Worm (Caenorhabditis elegans) whole organism, L3 larva: ENCODE data around the gene C44C10.11.
A peak's percentile ranks its signal among the peaks of the same experiment; 100 is the strongest.

Experiments used
- ZK546.5 ChIP-seq: sonication (generic microtip); optimal IDR thresholded peaks from 2 replicates; lab custom pipeline; 2017; ENCODE audit warnings: missing biosample characterization, missing genetic modification characterization
- ama-1 ChIP-seq: fragments of 150-350 bp; optimal IDR thresholded peaks from 2 replicates; lab custom pipeline; 2018
- ceh-9 ChIP-seq: sonication (generic microtip); optimal IDR thresholded peaks from 2 replicates; lab custom pipeline; 2018; ENCODE audit warnings: missing biosample characterization, missing genetic modification characterization
- daf-12 ChIP-seq: fragments of 150-350 bp; optimal IDR thresholded peaks from 2 replicates; lab custom pipeline; 2014; ENCODE audit warnings: missing biosample characterization, missing genetic modification reagents, missing genetic modification characterization
- egl-27 ChIP-seq: sonication (generic microtip); optimal IDR thresholded peaks from 4 replicates; lab custom pipeline; 2017; ENCODE audit warnings: missing biosample characterization, missing genetic modification reagents, missing genetic modification characterization
- egl-5 ChIP-seq: fragments of 150-350 bp; optimal IDR thresholded peaks from 2 replicates; lab custom pipeline; 2017; ENCODE audit warnings: missing biosample characterization, missing genetic modification reagents, missing genetic modification characterization, inconsistent platforms
- elt-1 ChIP-seq: fragments of 150-350 bp; optimal IDR thresholded peaks from 2 replicates; lab custom pipeline; 2014; ENCODE audit warnings: missing biosample characterization, missing genetic modification characterization
- elt-2 ChIP-seq: sonication (generic microtip); optimal IDR thresholded peaks from 2 replicates; lab custom pipeline; 2016; ENCODE audit warnings: missing genetic modification reagents, mild to moderate bottlenecking, missing genetic modification characterization, missing compliant biosample characterization
- elt-3 ChIP-seq, 3 experiments: fragments of 150-350 bp in 1 of 3; sonication (generic microtip) in 2 of 3; optimal IDR thresholded peaks; 2 replicates in 2 of 3; 4 replicates in 1 of 3; lab custom pipeline; 2014 to 2017; ENCODE audit warnings: missing biosample characterization in 3 of 3, missing genetic modification characterization in 3 of 3
- fkh-10 ChIP-seq: sonication (generic microtip); optimal IDR thresholded peaks from 2 replicates; lab custom pipeline; 2017; ENCODE audit warnings: missing biosample characterization, missing genetic modification reagents, missing genetic modification characterization
- fkh-2 ChIP-seq: fragments of 150-350 bp; optimal IDR thresholded peaks from 2 replicates; lab custom pipeline; 2014; ENCODE audit warnings: missing biosample characterization, missing genetic modification reagents, missing genetic modification characterization
- fos-1 ChIP-seq: fragments of 150-350 bp; optimal IDR thresholded peaks from 2 replicates; lab custom pipeline; 2014; ENCODE audit warnings: missing biosample characterization, missing genetic modification characterization
- jun-1 ChIP-seq: fragments of 150-350 bp; optimal IDR thresholded peaks from 2 replicates; lab custom pipeline; 2014; ENCODE audit warnings: missing biosample characterization, missing genetic modification reagents, missing genetic modification characterization
- lin-15B ChIP-seq: fragments of 150-350 bp; optimal IDR thresholded peaks from 2 replicates; lab custom pipeline; 2014; ENCODE audit warnings: missing biosample characterization, missing genetic modification characterization
- lin-39 ChIP-seq: fragments of 150-350 bp; optimal IDR thresholded peaks from 2 replicates; lab custom pipeline; 2018; ENCODE audit warnings: missing biosample characterization, missing genetic modification reagents, missing genetic modification characterization
- lsy-12 ChIP-seq: sonication (generic microtip); optimal IDR thresholded peaks from 2 replicates; lab custom pipeline; 2016; ENCODE audit warnings: mild to moderate bottlenecking, missing genetic modification characterization, missing compliant biosample characterization
- mdl-1 ChIP-seq: fragments of 150-350 bp; optimal IDR thresholded peaks from 2 replicates; lab custom pipeline; 2014; ENCODE audit warnings: missing biosample characterization, missing genetic modification characterization
- mml-1 ChIP-seq: fragments of 150-350 bp; sonication (generic microtip); optimal IDR thresholded peaks from 3 replicates; lab custom pipeline; 2014; ENCODE audit warnings: missing biosample characterization, missing genetic modification characterization
- nfya-1 ChIP-seq: sonication (generic microtip); optimal IDR thresholded peaks from 2 replicates; lab custom pipeline; 2017; ENCODE audit warnings: missing genetic modification characterization, mild to moderate bottlenecking, missing compliant biosample characterization, antibody characterized with exemption, moderate library complexity; ENCODE audit not compliant: insufficient read depth
- nhr-12 ChIP-seq: fragments of 150-350 bp; optimal IDR thresholded peaks from 2 replicates; lab custom pipeline; 2014; ENCODE audit warnings: missing biosample characterization, missing genetic modification characterization
- nhr-23 ChIP-seq: fragments of 150-350 bp; optimal IDR thresholded peaks from 2 replicates; lab custom pipeline; 2014; ENCODE audit warnings: missing biosample characterization, missing genetic modification reagents, missing genetic modification characterization
- nhr-25 ChIP-seq: sonication (generic microtip); optimal IDR thresholded peaks from 2 replicates; lab custom pipeline; 2017; ENCODE audit warnings: missing biosample characterization, missing genetic modification characterization
- nhr-28 ChIP-seq: fragments of 150-350 bp; optimal IDR thresholded peaks from 2 replicates; lab custom pipeline; 2014; ENCODE audit warnings: missing biosample characterization, missing genetic modification characterization
- nhr-43 ChIP-seq: sonication (generic microtip); optimal IDR thresholded peaks from 2 replicates; lab custom pipeline; 2016; ENCODE audit warnings: mild to moderate bottlenecking, missing genetic modification characterization, missing compliant biosample characterization; ENCODE audit not compliant: poor library complexity, severe bottlenecking
- nhr-76 ChIP-seq: fragments of 150-350 bp; sonication (generic microtip); optimal IDR thresholded peaks from 5 replicates; lab custom pipeline; 2014; ENCODE audit warnings: missing biosample characterization, missing genetic modification characterization
- nhr-77 ChIP-seq: fragments of 150-350 bp; optimal IDR thresholded peaks from 2 replicates; lab custom pipeline; 2014; ENCODE audit warnings: missing biosample characterization, missing genetic modification characterization
- pha-4 ChIP-seq: fragments of 150-350 bp; optimal IDR thresholded peaks from 2 replicates; lab custom pipeline; 2014; ENCODE audit warnings: missing biosample characterization, missing genetic modification reagents, missing genetic modification characterization
- pqm-1 ChIP-seq: fragments of 150-350 bp; optimal IDR thresholded peaks from 2 replicates; lab custom pipeline; 2017; ENCODE audit warnings: missing biosample characterization, missing genetic modification characterization, inconsistent platforms
- sea-2 ChIP-seq: fragments of 150-350 bp; sonication (generic microtip); optimal IDR thresholded peaks from 4 replicates; lab custom pipeline; 2014; ENCODE audit warnings: missing biosample characterization, missing genetic modification reagents, missing genetic modification characterization
- skn-1 ChIP-seq: fragments of 150-350 bp; optimal IDR thresholded peaks from 2 replicates; lab custom pipeline; 2014; ENCODE audit warnings: missing biosample characterization, missing genetic modification characterization
- snpc-4 ChIP-seq: fragments of 150-350 bp; optimal IDR thresholded peaks from 2 replicates; lab custom pipeline; 2014; ENCODE audit warnings: missing biosample characterization, missing genetic modification characterization
- unc-39 ChIP-seq: sonication (generic microtip); optimal IDR thresholded peaks from 4 replicates; lab custom pipeline; 2017; ENCODE audit warnings: missing biosample characterization, missing genetic modification characterization
- zag-1 ChIP-seq: fragments of 150-350 bp; optimal IDR thresholded peaks from 2 replicates; lab custom pipeline; 2014; ENCODE audit warnings: missing biosample characterization, missing genetic modification characterization
- ztf-11 ChIP-seq: fragments of 150-350 bp; optimal IDR thresholded peaks from 2 replicates; lab custom pipeline; 2014; ENCODE audit warnings: missing biosample characterization, missing genetic modification characterization

The C44C10.11 gene

ce11 chrX:11726450-11726849, 16.3 kb upstream of the C44C10.11 start:
- TF ChIP-seq nhr-28 (tag; lab: Kevin White, UChicago): no peak
- TF ChIP-seq ZK546.5 (tag; lab: Kevin White, UChicago): no peak
- no peak for TF ChIP-seq lin-15B (tag; lab: Kevin White, UChicago)
- no peak for TF ChIP-seq nhr-12 (tag; lab: Kevin White, UChicago)
- no peak for TF ChIP-seq fkh-10 (GFP tag; lab: Kevin White, UChicago)
- no peak for TF ChIP-seq sea-2 (GFP tag; lab: Kevin White, UChicago)
- no peak for TF ChIP-seq lin-39 (tag; lab: Kevin White, UChicago)
- TF ChIP-seq nhr-77 (tag; lab: Kevin White, UChicago): no peak
- peak in 1 of 3 experiments; percentile 53 for TF ChIP-seq elt-3 (tag; optimal IDR thresholded peaks at IDR 0.05; lab: Kevin White, UChicago)
- TF ChIP-seq elt-1 (tag; lab: Kevin White, UChicago): peak; percentile 89
- no peak for TF ChIP-seq unc-39 (tag; lab: Kevin White, UChicago)
- TF ChIP-seq pha-4 (tag; lab: Kevin White, UChicago): no peak
- no peak for TF ChIP-seq ama-1 (lab: Kevin White, UChicago)
- TF ChIP-seq daf-12: no peak
- TF ChIP-seq skn-1 (tag; lab: Kevin White, UChicago): no peak
- no peak for TF ChIP-seq egl-27
- no peak for TF ChIP-seq jun-1 (tag; lab: Kevin White, UChicago)
- no peak for TF ChIP-seq nhr-43 (tag; lab: Kevin White, UChicago)
- no peak for TF ChIP-seq fos-1
- TF ChIP-seq elt-2: no peak
- TF ChIP-seq mml-1 (tag; lab: Kevin White, UChicago): no peak
- TF ChIP-seq nfya-1: no peak
- no peak for TF ChIP-seq mdl-1 (tag; lab: Kevin White, UChicago)
- TF ChIP-seq snpc-4 (tag; lab: Kevin White, UChicago): no peak
- no peak for TF ChIP-seq fkh-2
- peak; percentile 37 for TF ChIP-seq nhr-25 (tag; lab: Kevin White, UChicago)
- peak; percentile 10 for TF ChIP-seq nhr-23 (tag; lab: Kevin White, UChicago)
- no peak for TF ChIP-seq ceh-9 (tag; lab: Kevin White, UChicago)
- no peak for TF ChIP-seq nhr-76 (tag; lab: Kevin White, UChicago)
- no peak for TF ChIP-seq lsy-12 (tag; lab: Kevin White, UChicago)
- no peak for TF ChIP-seq egl-5 (tag; lab: Kevin White, UChicago)
- TF ChIP-seq, all 47 proteins: peak for 4

ce11 chrX:11725646-11726045, 15.5 kb upstream of the C44C10.11 start:
- TF ChIP-seq nhr-25 (tag; lab: Kevin White, UChicago): no peak

ce11 chrX:11723781-11724201, 13.6 kb upstream of the C44C10.11 start, which contains the start of gene D1053.4:
Gene D1053.4, minus strand, starts transcription at chrX:11723800.
- no peak for TF ChIP-seq jun-1 (tag; lab: Kevin White, UChicago)
- TF ChIP-seq unc-39 (tag; lab: Kevin White, UChicago): no peak
- no peak for TF ChIP-seq nhr-25 (tag; lab: Kevin White, UChicago)
- no peak for TF ChIP-seq ztf-11 (tag; lab: Kevin White, UChicago)
- peak; percentile 54 for TF ChIP-seq pqm-1
- peak; percentile 80 for TF ChIP-seq pha-4 (tag; lab: Kevin White, UChicago)
- TF ChIP-seq nhr-12 (tag; lab: Kevin White, UChicago): no peak
- peak; percentile 87 for TF ChIP-seq elt-2
- no peak for TF ChIP-seq ama-1 (lab: Kevin White, UChicago)

- TF ChIP-seq lin-39 (tag; lab: Kevin White, UChicago) (no peak), zag-1 (tag; lab: Kevin White, UChicago) (no peak), egl-27 (no peak), pha-4 (tag; lab: Kevin White, UChicago) (no peak), nhr-25 (tag; lab: Kevin White, UChicago) (peak; percentile 53)
These were observed 9.9 kb upstream of the C44C10.11 start for ce11 chrX:11720058-11720457.

ce11 chrX:11718751-11719150, 8.6 kb upstream of the C44C10.11 start:
- no peak for TF ChIP-seq ama-1 (lab: Kevin White, UChicago)
- TF ChIP-seq pha-4 (tag; lab: Kevin White, UChicago): peak; percentile 58
